Fruit fly (Drosophila melanogaster) S2 (cell line): Measurements from ENCODE around the gene CG12991.

ENCODE experiments used
- CG8478 ChIP-seq: fragments of >200 bp; optimal IDR thresholded peaks from 2 replicates; lab custom pipeline; 2018
- CTCF ChIP-seq, 2 experiments: fragments of >200 bp; optimal IDR thresholded peaks; 2 replicates each; lab custom pipeline; 2018

- TF ChIP-seq CTCF (optimal IDR thresholded peaks at IDR 0.05; lab: Kevin White, UChicago) (no peak), CG8478 (no peak)
Measured at dm6 chrX:17578124-17578523, 1.5 kb upstream of the CG12991 start.
